Worm (Caenorhabditis elegans) whole organism, L2 larva: Measurements from ENCODE around the gene F08F8.6.

ENCODE experiments used
- C34F6.9 ChIP-seq: fragments of 150-350 bp; optimal IDR thresholded peaks from 2 replicates; lab custom pipeline; 2014; ENCODE audit warnings: missing biosample characterization, missing genetic modification characterization
- F13H6.1 ChIP-seq: sonication (generic microtip); optimal IDR thresholded peaks from 2 replicates; lab custom pipeline; 2016; ENCODE audit warnings: missing genetic modification characterization, missing compliant biosample characterization
- R02D3.7 ChIP-seq: fragments of 150-350 bp; optimal IDR thresholded peaks from 2 replicates; lab custom pipeline; 2014; ENCODE audit warnings: missing biosample characterization, missing genetic modification characterization
- Y55F3AM.14 ChIP-seq: fragments of 200-800 bp; sonication (Bioruptor generic); optimal IDR thresholded peaks from 2 replicates; lab custom pipeline; 2018; ENCODE audit warnings: mild to moderate bottlenecking, missing genetic modification characterization, missing compliant biosample characterization
- alr-1 ChIP-seq: fragments of 150-350 bp; optimal IDR thresholded peaks from 2 replicates; lab custom pipeline; 2014; ENCODE audit warnings: missing biosample characterization, missing genetic modification characterization
- ama-1 ChIP-seq: fragments of 150-350 bp; optimal IDR thresholded peaks from 2 replicates; lab custom pipeline; 2018; ENCODE audit warnings: inconsistent platforms
- blmp-1 ChIP-seq: sonication (generic microtip); optimal IDR thresholded peaks from 2 replicates; lab custom pipeline; 2017; ENCODE audit warnings: missing genetic modification characterization, mild to moderate bottlenecking, missing compliant biosample characterization, antibody characterized with exemption, moderate library complexity; ENCODE audit not compliant: insufficient read depth
- ceh-16 ChIP-seq: fragments of 150-350 bp; optimal IDR thresholded peaks from 2 replicates; lab custom pipeline; 2014; ENCODE audit warnings: missing biosample characterization, missing genetic modification characterization
- crh-2 ChIP-seq: sonication (generic microtip); optimal IDR thresholded peaks from 2 replicates; lab custom pipeline; 2017; ENCODE audit warnings: missing biosample characterization, missing genetic modification characterization
- egl-27 ChIP-seq: sonication (generic microtip); optimal IDR thresholded peaks from 3 replicates; lab custom pipeline; 2017; ENCODE audit warnings: missing biosample characterization, missing genetic modification reagents, missing genetic modification characterization
- fos-1 ChIP-seq: fragments of 150-350 bp; optimal IDR thresholded peaks from 2 replicates; lab custom pipeline; 2014; ENCODE audit warnings: missing biosample characterization, missing genetic modification characterization
- lin-11 ChIP-seq: fragments of 150-350 bp; sonication (generic microtip); optimal IDR thresholded peaks from 2 replicates; lab custom pipeline; 2014; ENCODE audit warnings: missing biosample characterization, missing genetic modification characterization, inconsistent platforms, mixed read lengths
- lin-39 ChIP-seq: fragments of 150-350 bp; optimal IDR thresholded peaks from 2 replicates; lab custom pipeline; 2014; ENCODE audit warnings: missing biosample characterization, missing genetic modification reagents, missing genetic modification characterization
- lsy-2 ChIP-seq, 2 experiments: fragments of 150-350 bp in 1 of 2; sonication (generic microtip) in 1 of 2; optimal IDR thresholded peaks; 2 replicates each; lab custom pipeline; 2014 to 2017; ENCODE audit warnings: missing biosample characterization in 2 of 2, missing genetic modification characterization in 2 of 2
- mbf-1 ChIP-seq: sonication (generic microtip); optimal IDR thresholded peaks from 2 replicates; lab custom pipeline; 2017; ENCODE audit warnings: missing biosample characterization, missing genetic modification characterization
- nhr-11 ChIP-seq: fragments of 150-350 bp; optimal IDR thresholded peaks from 2 replicates; lab custom pipeline; 2014; ENCODE audit warnings: missing biosample characterization, missing genetic modification characterization
- nhr-12 ChIP-seq: fragments of 150-350 bp; optimal IDR thresholded peaks from 2 replicates; lab custom pipeline; 2014; ENCODE audit warnings: missing biosample characterization, missing genetic modification characterization
- nhr-129 ChIP-seq: fragments of 150-350 bp; optimal IDR thresholded peaks from 2 replicates; lab custom pipeline; 2014; ENCODE audit warnings: missing biosample characterization, missing genetic modification characterization
- nhr-21 ChIP-seq: fragments of 150-350 bp; optimal IDR thresholded peaks from 2 replicates; lab custom pipeline; 2014; ENCODE audit warnings: missing biosample characterization, missing genetic modification characterization
- nhr-23 ChIP-seq: fragments of 150-350 bp; optimal IDR thresholded peaks from 2 replicates; lab custom pipeline; 2014; ENCODE audit warnings: missing biosample characterization, missing genetic modification reagents, missing genetic modification characterization
- nhr-25 ChIP-seq: fragments of 150-350 bp; sonication (generic microtip); optimal IDR thresholded peaks from 3 replicates; lab custom pipeline; 2014; ENCODE audit warnings: missing biosample characterization, missing genetic modification characterization
- nhr-77 ChIP-seq: fragments of 150-350 bp; optimal IDR thresholded peaks from 2 replicates; lab custom pipeline; 2014; ENCODE audit warnings: missing biosample characterization, missing genetic modification characterization
- sem-4 ChIP-seq: fragments of 150-350 bp; optimal IDR thresholded peaks from 2 replicates; lab custom pipeline; 2014; ENCODE audit warnings: missing biosample characterization, missing genetic modification reagents, missing genetic modification characterization
- skn-1 ChIP-seq: sonication (generic microtip); optimal IDR thresholded peaks from 2 replicates; lab custom pipeline; 2017; ENCODE audit warnings: missing biosample characterization, missing genetic modification characterization
- sma-3 ChIP-seq: sonication (generic microtip); optimal IDR thresholded peaks from 2 replicates; lab custom pipeline; 2016; ENCODE audit warnings: missing genetic modification reagents, missing genetic modification characterization, missing compliant biosample characterization
- sma-9 ChIP-seq, 2 experiments: fragments of 150-350 bp in 1 of 2; sonication (generic microtip) in 1 of 2; optimal IDR thresholded peaks; 2 replicates each; lab custom pipeline; 2014 to 2016; ENCODE audit warnings: missing genetic modification characterization in 2 of 2, mild to moderate bottlenecking in 1 of 2, missing biosample characterization in 1 of 2, missing compliant biosample characterization in 1 of 2, missing genetic modification reagents in 1 of 2, moderate library complexity in 1 of 2

Gene F08F8.6

DNA sequence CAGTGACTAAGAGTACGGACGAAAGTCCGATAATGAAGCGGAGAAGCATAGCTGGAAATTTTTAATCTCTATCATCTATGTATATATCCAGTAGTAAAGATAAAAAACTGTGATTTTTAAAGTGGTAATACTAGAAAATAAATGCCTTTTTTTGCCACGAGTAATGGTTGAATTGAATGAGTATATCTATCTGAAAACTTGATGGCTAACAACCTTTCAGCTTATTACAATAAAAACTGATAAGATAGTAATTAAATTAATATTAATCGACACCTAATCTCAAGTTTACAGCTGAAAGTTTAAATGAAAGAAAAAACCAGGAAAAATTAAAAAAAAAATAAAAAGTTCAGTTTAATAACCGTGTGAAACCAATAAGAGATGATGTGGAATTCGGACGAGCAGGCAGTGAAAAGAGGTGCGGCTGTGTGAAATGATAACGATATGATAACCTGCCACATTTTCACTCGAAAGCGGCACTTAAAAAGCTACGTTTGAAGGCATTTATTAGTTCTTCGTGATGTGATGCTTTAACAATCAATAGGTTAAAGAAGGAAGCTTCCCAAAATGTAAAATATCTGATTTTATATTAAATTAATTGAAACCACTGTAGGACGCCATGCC is 28.5 kb upstream of the F08F8.6 start, which contains the start of gene nspg-6:
TSS of gene nspg-6 (minus strand) at position 51 of the 621 bp plus-strand sequence.
- TF ChIP-seq fos-1: peak; percentile 87
- TF ChIP-seq R02D3.7: no peak
- TF ChIP-seq crh-2 (tag; lab: Kevin White, UChicago): peak; percentile 65
- TF ChIP-seq, all 48 proteins: peak for 2

DNA sequence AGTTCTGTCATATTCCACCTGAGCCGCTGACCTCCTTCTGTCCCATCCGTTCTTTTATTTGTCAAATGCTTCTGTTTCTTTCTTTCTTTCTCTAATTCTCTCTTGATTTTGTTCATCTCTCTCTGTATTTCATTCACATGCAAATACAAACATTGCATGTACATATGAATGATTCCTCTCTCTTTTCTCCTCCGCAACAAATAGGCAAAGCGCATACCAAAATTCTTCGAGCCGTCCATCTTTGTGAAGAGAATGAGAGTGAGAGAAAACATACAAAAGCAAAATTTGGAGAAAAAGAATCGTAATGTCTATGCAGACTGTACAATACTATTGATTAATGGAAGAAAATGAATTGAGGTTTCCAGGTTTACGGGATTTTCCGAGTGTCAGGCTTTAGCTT is 26.1 kb upstream of the F08F8.6 start:
- TF ChIP-seq Y55F3AM.14 (GFP tag; lab: Kevin White, UChicago) (no peak), crh-2 (tag; lab: Kevin White, UChicago) (peak; percentile 18), fos-1 (peak; percentile 38)

DNA sequence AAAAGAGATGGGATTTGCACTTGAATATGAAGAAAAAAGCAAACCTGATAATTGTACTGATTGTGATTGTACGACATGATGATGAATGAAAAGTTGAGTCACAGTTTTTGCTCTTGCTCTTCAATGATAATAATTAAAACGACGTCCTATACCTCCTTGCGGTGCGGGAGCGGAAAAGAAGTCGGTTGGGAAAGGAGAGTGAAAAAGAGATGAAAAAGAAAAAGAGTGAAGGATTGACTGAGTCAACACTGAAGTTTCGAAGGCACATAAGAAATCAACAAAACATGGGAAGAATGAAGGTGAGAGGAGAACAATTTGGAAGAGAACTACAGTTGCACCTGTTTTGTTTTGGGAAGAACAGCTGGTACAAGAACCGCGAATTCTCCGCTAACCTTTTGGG is 24.1 kb upstream of the F08F8.6 start, which contains the start of gene F56C9.8:
TSS of gene F56C9.8 (minus strand) at position 120 of the 400 bp plus-strand sequence.
- TF ChIP-seq ceh-16 (tag; lab: Kevin White, UChicago) (no peak), lin-11 (tag; lab: Kevin White, UChicago) (no peak), fos-1 (peak; percentile 70), C34F6.9 (tag; lab: Kevin White, UChicago) (no peak), egl-27 (no peak), nhr-129 (tag; lab: Kevin White, UChicago) (peak; percentile 9), alr-1 (tag; lab: Kevin White, UChicago) (no peak), R02D3.7 (no peak)

DNA sequence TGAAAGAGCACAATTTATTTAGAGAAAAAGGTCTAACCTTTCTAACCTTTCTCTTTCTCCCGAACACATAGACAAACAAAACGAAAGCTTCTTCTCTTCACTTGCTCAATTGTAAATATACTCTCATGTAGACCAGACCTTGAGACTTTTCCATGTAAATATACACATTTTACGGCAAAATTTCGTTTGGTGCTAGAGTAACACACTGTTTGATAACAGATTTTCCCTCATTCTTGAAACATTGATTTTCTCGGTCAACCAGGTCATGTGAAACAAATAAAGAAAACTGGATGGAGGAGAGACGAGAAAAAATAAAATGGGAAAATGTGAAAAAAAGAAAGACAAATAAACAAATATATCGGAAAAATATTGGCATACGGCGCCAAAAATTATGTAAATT is 21.5 kb upstream of the F08F8.6 start:
- TF ChIP-seq nhr-129 (tag; lab: Kevin White, UChicago): peak; percentile 41
- TF ChIP-seq mbf-1 (tag; lab: Kevin White, UChicago): no peak
- peak; percentile 35 for TF ChIP-seq sma-9 (GFP tag; optimal IDR thresholded peaks at IDR 0.05; lab: Kevin White, UChicago)
- no peak for TF ChIP-seq sma-9 (tag; optimal IDR thresholded peaks at IDR 0.05; lab: Kevin White, UChicago)
- TF ChIP-seq fos-1: peak; percentile 8
- TF ChIP-seq F13H6.1: peak; percentile 66
- no peak for TF ChIP-seq lsy-2 (tag; optimal IDR thresholded peaks at IDR 0.05; lab: Kevin White, UChicago)
- peak; percentile 11 for TF ChIP-seq crh-2 (tag; lab: Kevin White, UChicago)

DNA sequence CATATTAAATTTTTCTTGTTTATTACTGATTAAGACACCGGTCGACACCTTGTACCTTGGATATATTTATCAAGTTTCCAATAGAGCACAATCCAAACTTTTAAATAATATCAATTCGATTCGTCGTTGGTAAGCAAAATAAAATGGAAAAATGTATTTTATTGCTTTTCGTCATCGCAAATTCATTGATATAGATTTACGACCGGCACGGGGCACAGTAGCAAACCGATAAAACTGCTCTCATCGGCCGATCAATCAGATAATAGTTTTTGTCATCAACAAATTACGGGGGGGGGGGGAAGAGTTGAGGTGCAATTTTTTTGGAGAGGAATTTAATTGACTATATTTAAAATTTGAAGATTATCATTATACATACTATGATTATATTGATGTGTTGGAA is 20.2 kb upstream of the F08F8.6 start:
- TF ChIP-seq Y55F3AM.14 (GFP tag; lab: Kevin White, UChicago): no peak
- peak; percentile 57 for TF ChIP-seq fos-1

DNA sequence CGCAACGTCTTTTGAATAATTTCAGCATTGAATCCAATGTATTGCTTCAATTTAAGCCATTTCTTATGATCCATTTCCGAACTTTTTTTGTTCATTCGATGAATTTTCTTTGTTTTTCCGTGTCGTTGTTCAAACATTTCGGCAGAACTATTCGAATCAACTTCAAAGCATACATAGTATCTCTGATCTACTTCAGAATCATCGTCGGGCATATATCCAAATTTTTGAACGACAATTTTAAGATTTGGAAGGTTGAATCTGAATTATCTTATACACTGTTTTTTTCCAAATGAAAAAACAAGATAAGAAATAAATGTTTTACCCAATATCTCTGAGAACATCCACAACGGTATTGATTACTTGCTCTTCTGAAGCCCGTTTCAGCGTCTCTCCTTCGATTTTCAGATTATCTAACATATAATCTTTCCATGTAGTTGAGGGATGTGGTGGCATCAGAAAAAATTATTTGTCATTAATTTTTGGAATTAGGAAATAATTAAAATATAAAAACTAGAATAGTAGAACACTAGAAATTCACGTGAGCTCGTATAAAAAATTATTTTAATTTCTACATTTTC is 14.2 kb upstream of the F08F8.6 start, which contains the start of gene lab-2:
TSS of gene lab-2 (minus strand) at position 453 of the 578 bp plus-strand sequence.
- TF ChIP-seq nhr-21 (peak; percentile 30), crh-2 (tag; lab: Kevin White, UChicago) (peak; percentile 26), lsy-2 (tag; optimal IDR thresholded peaks at IDR 0.05; lab: Kevin White, UChicago) (peak in 1 of 2 experiments; percentile 29), sem-4 (tag; lab: Kevin White, UChicago) (no peak), nhr-23 (tag; lab: Kevin White, UChicago) (no peak), nhr-12 (tag; lab: Kevin White, UChicago) (no peak), nhr-25 (tag; lab: Kevin White, UChicago) (peak; percentile 48), skn-1 (tag; lab: Kevin White, UChicago) (no peak), ama-1 (lab: Kevin White, UChicago) (peak; percentile 36)

DNA sequence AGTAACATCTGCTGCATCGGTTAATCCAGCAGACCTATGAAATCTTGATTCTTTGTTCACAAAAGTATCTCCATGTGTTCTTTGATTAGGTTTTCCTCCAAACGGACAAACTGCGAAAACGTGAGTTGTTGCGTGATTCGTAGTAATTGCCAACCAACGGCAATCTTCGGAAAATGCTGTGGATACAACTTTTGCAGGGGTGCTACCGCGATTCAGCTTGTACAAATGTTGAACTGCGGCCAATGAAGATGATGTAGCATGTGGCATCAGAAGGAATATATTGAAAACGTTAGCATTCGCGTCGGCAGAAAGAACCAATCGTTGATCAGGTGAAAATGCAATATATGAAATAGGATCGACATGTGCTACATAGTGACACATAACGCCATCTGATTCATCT is 11.8 kb upstream of the F08F8.6 start:
- TF ChIP-seq blmp-1 (tag; lab: Kevin White, UChicago): no peak
- no peak for TF ChIP-seq lin-39 (tag; lab: Kevin White, UChicago)
- TF ChIP-seq ceh-16 (tag; lab: Kevin White, UChicago): no peak
- TF ChIP-seq sma-3 (GFP tag; lab: Kevin White, UChicago): no peak
- TF ChIP-seq alr-1 (tag; lab: Kevin White, UChicago): no peak
- no peak for TF ChIP-seq nhr-23 (tag; lab: Kevin White, UChicago)
- no peak for TF ChIP-seq lsy-2 (tag; optimal IDR thresholded peaks at IDR 0.05; lab: Kevin White, UChicago)
- no peak for TF ChIP-seq Y55F3AM.14 (GFP tag; lab: Kevin White, UChicago)
- no peak for TF ChIP-seq nhr-77
- no peak for TF ChIP-seq crh-2 (tag; lab: Kevin White, UChicago)
- no peak for TF ChIP-seq nhr-11 (tag; lab: Kevin White, UChicago)
- no peak for TF ChIP-seq fos-1
